Fruit fly (Drosophila melanogaster): ENCODE measurements around the gene Dys.

Dys gene

DNA sequence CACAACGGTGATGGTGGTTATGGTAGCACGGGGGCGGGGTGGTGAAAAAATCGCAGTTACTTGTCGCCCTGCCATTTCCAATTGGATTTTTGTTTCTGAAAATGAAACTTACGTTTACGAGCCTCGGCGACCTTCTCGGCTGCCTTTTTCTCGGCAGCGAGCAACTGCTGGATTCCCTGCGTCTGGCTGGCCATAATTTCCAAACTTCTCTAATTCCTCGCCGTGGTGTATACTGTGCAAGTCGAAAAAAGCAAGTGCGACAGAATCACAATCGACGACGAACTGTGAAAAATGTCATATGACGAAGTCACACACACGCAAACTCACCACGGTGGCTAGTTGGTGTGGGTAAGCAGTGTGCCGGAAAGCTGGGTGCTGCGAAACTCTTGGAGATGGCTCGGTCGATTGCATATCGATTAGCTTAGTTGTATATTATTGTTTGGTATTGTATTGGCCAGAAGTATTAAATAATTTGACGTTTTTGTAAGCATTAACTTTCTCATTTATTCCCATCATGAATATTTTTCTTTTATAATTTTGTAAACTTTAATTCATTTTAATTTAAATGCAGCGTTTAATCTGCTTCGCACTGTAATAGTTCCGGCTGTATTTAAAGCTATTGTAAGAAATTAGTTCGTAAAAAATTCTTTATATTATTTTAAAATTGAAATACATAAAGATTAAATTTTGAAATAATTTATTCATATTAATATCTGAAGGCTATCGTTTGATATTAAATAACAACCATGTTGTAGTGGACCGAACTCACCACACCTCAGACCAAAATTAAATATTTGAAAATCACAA, 183.4 kb downstream of the Dys start, which contains the start of gene Vha13 (continued):
- TF ChIP-seq Jarid2 (GFP tag; optimal IDR thresholded peaks at IDR 0.05) = peak; percentile 50
- no peak for TF ChIP-seq Atf-2 (GFP tag; optimal IDR thresholded peaks at IDR 0.05)
- no peak for TF ChIP-seq cato (GFP tag; optimal IDR thresholded peaks at IDR 0.05; ENCODE audit: borderline replicate concordance)
- peak; percentile 22 for TF ChIP-seq CTCF (GFP tag; optimal IDR thresholded peaks at IDR 0.05)
- no peak for TF ChIP-seq CG16815 (GFP tag; optimal IDR thresholded peaks at IDR 0.05)
- peak; percentile 8 for TF ChIP-seq CG12155 (GFP tag; optimal IDR thresholded peaks at IDR 0.05)
- TF ChIP-seq CG12391 (tag; optimal IDR thresholded peaks at IDR 0.05) = peak; percentile 36
- no peak for TF ChIP-seq CG17568 (GFP tag; optimal IDR thresholded peaks at IDR 0.05)
- TF ChIP-seq lola (GFP tag; optimal IDR thresholded peaks at IDR 0.05) = peak in 1 of 3 experiments; percentile 32
- peak; percentile 59 for TF ChIP-seq CG13775 (GFP tag; optimal IDR thresholded peaks at IDR 0.05)
- TF ChIP-seq CG7357 (GFP tag; IDR thresholded peaks at IDR 0.05) = 0 out of 3 replicates have a peak, but pooled peaks have one; percentile 26
- TF ChIP-seq dpn (GFP tag; optimal IDR thresholded peaks at IDR 0.05) = peak; percentile 2 to 35
- TF ChIP-seq gt (GFP tag; IDR thresholded peaks at IDR 0.05) = no peak
- no peak for TF ChIP-seq Lhr (GFP tag; optimal IDR thresholded peaks at IDR 0.05)
- TF ChIP-seq so (GFP tag; IDR thresholded peaks at IDR 0.05) = no peak
- TF ChIP-seq CG3838 (GFP tag; optimal IDR thresholded peaks at IDR 0.05) = no peak
- peak; percentile 82 for TF ChIP-seq chm (GFP tag; IDR thresholded peaks at IDR 0.05)
- TF ChIP-seq Stat92E (GFP tag; optimal IDR thresholded peaks at IDR 0.05) = no peak
- TF ChIP-seq TFAM (GFP tag; optimal IDR thresholded peaks at IDR 0.05) = no peak
- TF ChIP-seq CG14860 (GFP tag; IDR thresholded peaks at IDR 0.05; ENCODE audit: partially characterized antibody) = peak; percentile 8; the same call in 2 of the 3 replicates
- peak; percentile 93 for TF ChIP-seq row (GFP tag; IDR thresholded peaks at IDR 0.05)
- TF ChIP-seq CG3163 (GFP tag; optimal IDR thresholded peaks at IDR 0.05) = peak; percentile 2
- no peak for TF ChIP-seq Neu2 (GFP tag; optimal IDR thresholded peaks at IDR 0.05; ENCODE audit: borderline replicate concordance)
- TF ChIP-seq CG13624 (GFP tag; optimal IDR thresholded peaks at IDR 0.05) = peak; percentile 46
- peak; percentile 79 for TF ChIP-seq Bgb (GFP tag; IDR thresholded peaks at IDR 0.05; ENCODE audit: partially characterized antibody)
- no peak for TF ChIP-seq CG14014 (GFP tag; IDR thresholded peaks at IDR 0.05)
- peak; percentile 78 for TF ChIP-seq pzg (GFP tag; optimal IDR thresholded peaks at IDR 0.05)
- TF ChIP-seq CG2116 (GFP tag; optimal IDR thresholded peaks at IDR 0.05) = peak; percentile 71
- peak; percentile 69 for TF ChIP-seq CG17361 (GFP tag; IDR thresholded peaks at IDR 0.05)
- no peak for TF ChIP-seq ap (GFP tag; IDR thresholded peaks at IDR 0.05)
- TF ChIP-seq Poxn (GFP tag; IDR thresholded peaks at IDR 0.05) = no peak
- TF ChIP-seq Doc3 (GFP tag; IDR thresholded peaks at IDR 0.05; ENCODE audit: partially characterized antibody) = no peak
- TF ChIP-seq sqz (GFP tag; optimal IDR thresholded peaks at IDR 0.05) = no peak
- no peak for TF ChIP-seq CG6689 (GFP tag; IDR thresholded peaks at IDR 0.05)
- peak; percentile 61 for TF ChIP-seq onecut (GFP tag; IDR thresholded peaks at IDR 0.05)
- TF ChIP-seq pho (GFP tag; optimal IDR thresholded peaks at IDR 0.05) = peak; percentile 36
- TF ChIP-seq CG30431 (GFP tag; optimal IDR thresholded peaks at IDR 0.05) = no peak
- TF ChIP-seq CG6272 (GFP tag; IDR thresholded peaks at IDR 0.05) = peak; percentile 70
- peak; percentile 56 for TF ChIP-seq lilli (GFP tag; optimal IDR thresholded peaks at IDR 0.05)
- TF ChIP-seq salm (tag; optimal IDR thresholded peaks at IDR 0.05) = no peak
- TF ChIP-seq CG9817 (tag; optimal IDR thresholded peaks at IDR 0.05) = peak; percentile 53
- peak; percentile 23 for TF ChIP-seq CG2712 (tag; optimal IDR thresholded peaks at IDR 0.05)
- peak; percentile 69 for TF ChIP-seq abd-A (tag; optimal IDR thresholded peaks at IDR 0.05)
- TF ChIP-seq her (GFP tag; optimal IDR thresholded peaks at IDR 0.05) = peak; percentile 57
- TF ChIP-seq CG10147 (GFP tag; optimal IDR thresholded peaks at IDR 0.05) = peak; percentile 34
- no peak for TF ChIP-seq Camta (GFP tag; optimal IDR thresholded peaks at IDR 0.05)
- TF ChIP-seq CG7745 (tag; optimal IDR thresholded peaks at IDR 0.05) = no peak
- TF ChIP-seq CG9876 (GFP tag; optimal IDR thresholded peaks at IDR 0.05) = peak; percentile 36
- no peak for TF ChIP-seq CG10565 (GFP tag; optimal IDR thresholded peaks at IDR 0.05)
